Worm (Caenorhabditis elegans): ENCODE results near the gene T05A10.6.

ce11 chrX:10766123-10766622 lies 28.4 kb downstream of the T05A10.6 start:
- no peak for TF ChIP-seq med-1 (GFP tag; optimal IDR thresholded peaks at IDR 0.05; ENCODE audit: insufficient read depth)
- TF ChIP-seq ref-1 (GFP tag; conservative IDR thresholded peaks at IDR 0.05) = no peak
- TF ChIP-seq ztf-23 (GFP tag; IDR thresholded peaks at IDR 0.05) = no peak
- TF ChIP-seq cog-1 (tag; optimal IDR thresholded peaks at IDR 0.05) = peak; percentile 96
- TF ChIP-seq flt-1 (GFP tag; IDR thresholded peaks at IDR 0.05) = peak; percentile 64; the same call in 1 of the 2 replicates
